Worm (Caenorhabditis elegans) whole organism, L2 larva: ENCODE measurements around the gene F25H9.2.
"Not testable (repeated sequence)": the region's sequence is repeated elsewhere in the genome, so short reads cannot be mapped to it uniquely, and the experiment has no call there.

Experiments
- R02D3.7 ChIP-seq: fragments of 150-350 bp; optimal IDR thresholded peaks from 2 replicates; lab custom pipeline; 2014; ENCODE audit warnings: missing biosample characterization, missing genetic modification characterization
- nhr-10 ChIP-seq: sonication (generic microtip); optimal IDR thresholded peaks from 2 replicates; lab custom pipeline; 2017; ENCODE audit warnings: missing biosample characterization, missing genetic modification characterization

ce11 chrV:13443535-13443934 lies 14.3 kb upstream of the F25H9.2 start, which contains the start of gene Y2H9A.6:
- not testable (repeated sequence) for TF ChIP-seq nhr-10; R02D3.7 (tag; lab: Kevin White, UChicago)
